Fruit fly (Drosophila melanogaster): ENCODE results near the gene CG3156.

The CG3156 gene

dm6 chrX:487517-487957, at the start of gene CG3156, which contains the start of gene CG18273 (continued):
- TF ChIP-seq CG30020 (tag; optimal IDR thresholded peaks at IDR 0.05) (peak; percentile 75), CG4617 (GFP tag; optimal IDR thresholded peaks at IDR 0.05; ENCODE audit: borderline replicate concordance) (no peak), CG13894 (tag; optimal IDR thresholded peaks at IDR 0.05) (no peak), nerfin-1 (tag; optimal IDR thresholded peaks at IDR 0.05) (peak; percentile 37), cad (GFP tag; optimal IDR thresholded peaks at IDR 0.05) (no peak), lilli (GFP tag; optimal IDR thresholded peaks at IDR 0.05) (peak; percentile 26), H15 (GFP tag; IDR thresholded peaks at IDR 0.05) (no peak), CG34376 (GFP tag; optimal IDR thresholded peaks at IDR 0.05) (no peak), CG6791 (GFP tag; IDR thresholded peaks at IDR 0.05; ENCODE audit: partially characterized antibody) (peak; percentile 56; the same call in 1 of the 3 replicates), CG10267 (tag; optimal IDR thresholded peaks at IDR 0.05) (peak; percentile 60), schlank (tag; optimal IDR thresholded peaks at IDR 0.05) (no peak), vfl (GFP tag; optimal IDR thresholded peaks at IDR 0.05) (no peak), sqz (GFP tag; optimal IDR thresholded peaks at IDR 0.05) (no peak), ranshi (GFP tag; IDR thresholded peaks at IDR 0.05) (no peak), ATbp (GFP tag; optimal IDR thresholded peaks at IDR 0.05) (no peak), sc (optimal IDR thresholded peaks at IDR 0.05) (no peak), sc (GFP tag; optimal IDR thresholded peaks at IDR 0.05) (no peak), shn (GFP tag; optimal IDR thresholded peaks at IDR 0.05) (peak; percentile 19), lbe (GFP tag; optimal IDR thresholded peaks at IDR 0.05) (no peak), C15 (GFP tag; IDR thresholded peaks at IDR 0.05) (no peak), Ada2b (GFP tag; IDR thresholded peaks at IDR 0.05) (no peak), BEAF-32 (GFP tag; optimal IDR thresholded peaks at IDR 0.05) (peak; percentile 64), odd (GFP tag; optimal IDR thresholded peaks at IDR 0.05) (no peak), sug (tag; optimal IDR thresholded peaks at IDR 0.05) (peak; percentile 53), tin (GFP tag; optimal IDR thresholded peaks at IDR 0.05) (no peak), mirr (GFP tag; optimal IDR thresholded peaks at IDR 0.05) (peak; percentile 1), sna (GFP tag; IDR thresholded peaks at IDR 0.05; ENCODE audit: partially characterized antibody) (0 out of 2 replicates have a peak, but pooled peaks have one; percentile 47), mam (GFP tag; optimal IDR thresholded peaks at IDR 0.05) (peak; percentile 34), fd102C (GFP tag; optimal IDR thresholded peaks at IDR 0.05) (no peak), CG12391 (tag; optimal IDR thresholded peaks at IDR 0.05) (peak; percentile 35), CG16863 (GFP tag; optimal IDR thresholded peaks at IDR 0.05) (no peak), CG13424 (tag; optimal IDR thresholded peaks at IDR 0.05) (peak; percentile 24), CG30403 (GFP tag; optimal IDR thresholded peaks at IDR 0.05) (peak; percentile 7), CG9437 (GFP tag; optimal IDR thresholded peaks at IDR 0.05) (peak; percentile 87), CG17359 (tag; optimal IDR thresholded peaks at IDR 0.05) (peak; percentile 4), Opbp (GFP tag; IDR thresholded peaks at IDR 0.05; ENCODE audit: partially characterized antibody) (peak; percentile 60; the same call in 1 of the 3 replicates), Oli (tag; optimal IDR thresholded peaks at IDR 0.05) (no peak), Dp (GFP tag; optimal IDR thresholded peaks at IDR 0.05) (peak; percentile 39), CoRest (tag; optimal IDR thresholded peaks at IDR 0.05) (peak; percentile 55), dpn (GFP tag; optimal IDR thresholded peaks at IDR 0.05) (peak in 1 of 2 experiments; percentile 5), CG15601 (tag; optimal IDR thresholded peaks at IDR 0.05) (no peak), az2 (GFP tag; optimal IDR thresholded peaks at IDR 0.05) (no peak), psq (GFP tag; optimal IDR thresholded peaks at IDR 0.05) (no peak), emc (GFP tag; optimal IDR thresholded peaks at IDR 0.05) (no peak), CG32772 (GFP tag; IDR thresholded peaks at IDR 0.05) (no peak), CG13775 (GFP tag; optimal IDR thresholded peaks at IDR 0.05) (peak; percentile 36), Fer2 (tag; optimal IDR thresholded peaks at IDR 0.05) (peak; percentile 6), Med (GFP tag) (peak; percentile 81), CG12071 (GFP tag; optimal IDR thresholded peaks at IDR 0.05) (no peak), CG11398 (GFP tag; optimal IDR thresholded peaks at IDR 0.05) (peak; percentile 15)

Measured in whole organism, embryonic.